Fruit fly (Drosophila melanogaster): ENCODE data around the gene CG8087.

CG8087 gene

DNA sequence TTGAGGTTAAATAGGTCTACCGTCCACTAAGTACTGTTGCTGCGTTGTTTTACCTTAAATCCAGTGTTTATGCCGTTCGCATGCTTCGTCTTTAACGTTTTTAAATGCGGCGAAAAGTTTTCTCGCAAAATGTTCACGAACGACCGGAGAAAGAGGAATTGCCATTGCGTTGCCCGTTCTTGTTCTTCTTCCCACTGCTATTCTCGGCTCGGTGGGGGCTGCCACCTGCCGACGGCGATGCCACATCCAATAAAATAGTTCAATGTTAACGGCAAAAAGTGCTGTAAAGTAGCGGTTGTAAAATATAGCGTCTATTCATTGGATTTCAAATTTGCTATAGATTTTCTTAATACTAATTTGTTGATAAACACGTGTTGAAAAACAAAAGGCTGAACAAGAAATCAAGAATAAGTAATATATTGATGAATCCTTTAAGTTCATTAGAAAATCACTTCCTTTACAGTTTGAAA lies 11.1 kb upstream of the CG8087 start, which contains the start of gene CG7987 (continued):
- TF ChIP-seq CG2712 (tag; optimal IDR thresholded peaks at IDR 0.05) (peak; percentile 27), chn (GFP tag; optimal IDR thresholded peaks at IDR 0.05) (peak; percentile 43), Dp (GFP tag; optimal IDR thresholded peaks at IDR 0.05) (peak; percentile 76), ftz-f1 (GFP tag; optimal IDR thresholded peaks at IDR 0.05) (peak; percentile 5), sug (tag; optimal IDR thresholded peaks at IDR 0.05) (peak; percentile 64), sob (GFP tag; IDR thresholded peaks at IDR 0.05) (0 out of 2 replicates have a peak, but pooled peaks have one; percentile 15), bbx (GFP tag; IDR thresholded peaks at IDR 0.05; ENCODE audit: partially characterized antibody) (peak; percentile 19; the same call in 1 of the 2 replicates), CG9609 (GFP tag; optimal IDR thresholded peaks at IDR 0.05) (no peak), Med (GFP tag) (peak; percentile 88), CG9932 (GFP tag; IDR thresholded peaks at IDR 0.05) (peak; percentile 53), CG7928 (GFP tag; optimal IDR thresholded peaks at IDR 0.05) (no peak), B-H2 (GFP tag; optimal IDR thresholded peaks at IDR 0.05) (peak; percentile 36), Rx (GFP tag; IDR thresholded peaks at IDR 0.05) (0 out of 2 replicates have a peak, but pooled peaks have one; percentile 9), Taf1 (GFP tag; IDR thresholded peaks at IDR 0.05) (no peak), sens (GFP tag) (peak; percentile 86), dm (GFP tag; optimal IDR thresholded peaks at IDR 0.05) (peak; percentile 15), Hr78 (GFP tag; optimal IDR thresholded peaks at IDR 0.05) (no peak), Antp (GFP tag; optimal IDR thresholded peaks at IDR 0.05) (peak; percentile 0), chinmo (GFP tag; IDR thresholded peaks at IDR 0.05; ENCODE audit: partially characterized antibody) (0 out of 4 replicates have a peak, but pooled peaks have one; percentile 31), CG15514 (GFP tag; optimal IDR thresholded peaks at IDR 0.05) (peak; percentile 27), tap (tag; optimal IDR thresholded peaks at IDR 0.05) (no peak), Ssrp (tag; optimal IDR thresholded peaks at IDR 0.05) (no peak), Opbp (GFP tag; IDR thresholded peaks at IDR 0.05; ENCODE audit: partially characterized antibody) (peak; percentile 67; the same call in 2 of the 3 replicates), Doc3 (GFP tag; IDR thresholded peaks at IDR 0.05; ENCODE audit: partially characterized antibody) (peak; percentile 6; the same call in 1 of the 3 replicates), vvl (GFP tag; IDR thresholded peaks at IDR 0.05) (peak; percentile 55), unc-4 (GFP tag; IDR thresholded peaks at IDR 0.05; ENCODE audit: partially characterized antibody) (peak; percentile 41; the same call in 1 of the 2 replicates)

DNA sequence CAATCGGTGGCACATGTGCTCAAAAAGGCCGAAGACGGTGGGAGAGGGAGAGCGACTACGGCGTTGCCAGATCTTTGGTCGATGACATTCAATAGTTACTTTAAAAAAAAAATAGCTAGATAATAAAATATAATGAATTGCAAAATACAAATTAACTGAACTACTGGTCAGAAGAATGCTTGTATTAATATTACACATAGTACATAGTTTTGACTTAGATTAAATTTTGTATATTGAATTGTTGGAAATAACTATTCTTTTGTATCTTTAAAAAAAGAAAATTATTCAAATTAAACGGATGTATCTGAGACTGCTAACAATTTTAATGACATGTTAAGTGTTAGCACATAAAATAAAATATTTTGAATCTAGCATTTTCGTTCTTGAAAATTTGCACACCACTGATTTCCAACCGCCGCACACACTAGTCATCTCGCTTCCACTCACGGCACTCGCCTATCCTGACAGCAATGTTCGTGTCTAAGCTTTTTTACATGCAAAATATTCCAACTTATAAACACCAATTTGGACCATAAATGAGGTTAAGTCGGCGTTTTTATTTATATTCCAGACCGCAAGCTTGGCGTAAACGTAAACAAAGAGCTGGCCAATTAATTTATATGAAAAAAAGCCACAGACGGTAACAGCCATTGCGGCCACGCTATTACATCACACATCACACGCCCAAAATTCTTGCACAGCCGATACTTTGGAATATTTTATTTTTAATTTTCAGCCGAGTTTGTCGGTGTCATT lies 10.5 kb upstream of the CG8087 start:
- TF ChIP-seq CG6272 (GFP tag; IDR thresholded peaks at IDR 0.05) = peak; percentile 62; the same call in 1 of the 2 replicates
- peak; percentile 85 for TF ChIP-seq CG13424 (tag; optimal IDR thresholded peaks at IDR 0.05)
- peak; percentile 60 for TF ChIP-seq CG13123 (GFP tag; optimal IDR thresholded peaks at IDR 0.05)
- peak; percentile 80 for TF ChIP-seq ind (GFP tag; optimal IDR thresholded peaks at IDR 0.05)
- TF ChIP-seq chinmo (GFP tag; IDR thresholded peaks at IDR 0.05; ENCODE audit: partially characterized antibody) = no peak
- TF ChIP-seq slou (GFP tag; optimal IDR thresholded peaks at IDR 0.05) = peak; percentile 52
- TF ChIP-seq Dfd (GFP tag; optimal IDR thresholded peaks at IDR 0.05) = peak in 1 of 2 experiments; percentile 72
- no peak for TF ChIP-seq cas (GFP tag; IDR thresholded peaks at IDR 0.05)
- TF ChIP-seq CG11247 (GFP tag; IDR thresholded peaks at IDR 0.05) = peak; percentile 53; the same call in 1 of the 2 replicates
- TF ChIP-seq schlank (tag; optimal IDR thresholded peaks at IDR 0.05) = no peak
- no peak for TF ChIP-seq yki (optimal IDR thresholded peaks at IDR 0.05)
- TF ChIP-seq vnd (GFP tag; IDR thresholded peaks at IDR 0.05; ENCODE audit: partially characterized antibody) = no peak
- peak; percentile 80 for TF ChIP-seq tgo (GFP tag; IDR thresholded peaks at IDR 0.05)
- TF ChIP-seq CG10979 (tag; optimal IDR thresholded peaks at IDR 0.05) = peak; percentile 78
- TF ChIP-seq bbx (GFP tag; IDR thresholded peaks at IDR 0.05; ENCODE audit: partially characterized antibody) = no peak
- peak; percentile 22 for TF ChIP-seq CG1792 (GFP tag; optimal IDR thresholded peaks at IDR 0.05)
- no peak for TF ChIP-seq ase (GFP tag; IDR thresholded peaks at IDR 0.05)
- no peak for TF ChIP-seq unc-4 (GFP tag; IDR thresholded peaks at IDR 0.05; ENCODE audit: partially characterized antibody)
- TF ChIP-seq fu2 (GFP tag; optimal IDR thresholded peaks at IDR 0.05) = peak; percentile 30
- no peak for TF ChIP-seq Antp (GFP tag; optimal IDR thresholded peaks at IDR 0.05)
- TF ChIP-seq repo (GFP tag; optimal IDR thresholded peaks at IDR 0.05) = no peak
- no peak for TF ChIP-seq hkb (optimal IDR thresholded peaks at IDR 0.05)
- no peak for TF ChIP-seq hkb (GFP tag; IDR thresholded peaks at IDR 0.05)
- TF ChIP-seq CG10654 (GFP tag; optimal IDR thresholded peaks at IDR 0.05) = peak; percentile 57
- TF ChIP-seq D (optimal IDR thresholded peaks at IDR 0.05) = no peak
- peak; percentile 44 for TF ChIP-seq D (GFP tag; optimal IDR thresholded peaks at IDR 0.05)
- TF ChIP-seq CG15696 (tag; optimal IDR thresholded peaks at IDR 0.05) = peak; percentile 74

Measured in whole organism, embryonic.